Worm (Caenorhabditis elegans) whole organism, young adult: ENCODE data around the gene xbx-1.

Experiments
- C17E4.6 ChIP-seq: fragments of 200-800 bp; sonication (Bioruptor generic); IDR thresholded peaks from 2 replicates; pipeline ENCODE4 v1.3.6; 2022; ENCODE audit warnings: missing genetic modification reagents, missing genetic modification characterization, missing compliant biosample characterization
- Y79H2A.3 ChIP-seq: fragments of 200-800 bp; sonication (Bioruptor generic); conservative IDR thresholded peaks from 2 replicates; pipeline ENCODE4 v1.3.6; 2022; ENCODE audit warnings: missing genetic modification reagents, missing genetic modification characterization, missing compliant biosample characterization
- aptf-2 ChIP-seq: fragments of 200-800 bp; sonication (Bioruptor generic); conservative IDR thresholded peaks from 2 replicates; pipeline ENCODE4 v1.3.6; 2022; ENCODE audit warnings: missing genetic modification reagents, missing genetic modification characterization, missing compliant biosample characterization
- attf-6 ChIP-seq: fragments of 200-800 bp; sonication (Bioruptor generic); IDR thresholded peaks from 2 replicates; pipeline ENCODE4 v1.3.6; 2022; ENCODE audit warnings: missing genetic modification reagents, missing genetic modification characterization, missing compliant biosample characterization
- ceh-27 ChIP-seq: fragments of 200-800 bp; sonication (Bioruptor generic); optimal IDR thresholded peaks from 2 replicates; lab custom pipeline; 2018; ENCODE audit warnings: mild to moderate bottlenecking, missing genetic modification characterization, moderate library complexity, missing compliant biosample characterization
- lin-54 ChIP-seq: fragments of 200-800 bp; sonication (Bioruptor generic); optimal IDR thresholded peaks from 2 replicates; lab custom pipeline; 2018; ENCODE audit warnings: mild to moderate bottlenecking, missing genetic modification characterization, missing compliant biosample characterization
- mel-28 ChIP-seq: sonication (generic microtip); optimal IDR thresholded peaks from 2 replicates; lab custom pipeline; 2016; ENCODE audit warnings: borderline replicate concordance, mild to moderate bottlenecking, missing genetic modification characterization, missing compliant biosample characterization
- nhr-120 ChIP-seq: fragments of 200-800 bp; sonication (Bioruptor generic); IDR thresholded peaks from 2 replicates; pipeline ENCODE4 v1.3.6; 2022; ENCODE audit warnings: missing genetic modification characterization, missing compliant biosample characterization
- pbrm-1 ChIP-seq: fragments of 200-800 bp; sonication (Bioruptor generic); IDR thresholded peaks from 2 replicates; pipeline ENCODE4 v1.3.6; 2022; ENCODE audit warnings: missing genetic modification reagents, missing genetic modification characterization, missing compliant biosample characterization
- pha-4 ChIP-seq: fragments of 150-350 bp; sonication (generic microtip); optimal IDR thresholded peaks from 2 replicates; lab custom pipeline; 2014; ENCODE audit warnings: missing biosample characterization, missing genetic modification reagents, missing genetic modification characterization
- snpc-1.3 ChIP-seq: sonication (generic microtip); optimal IDR thresholded peaks from 2 replicates; lab custom pipeline; 2017; ENCODE audit warnings: missing genetic modification characterization, mild to moderate bottlenecking, missing compliant biosample characterization, antibody characterized with exemption, moderate library complexity, missing genotype, missing genetic modification reagents; ENCODE audit not compliant: insufficient read depth
- snpc-4 ChIP-seq, 5 experiments: fragments of 150-350 bp in 1 of 5; sonication (generic microtip) in 4 of 5; optimal IDR thresholded peaks; 2 replicates each; lab custom pipeline; 2014 to 2018; ENCODE audit warnings: missing genetic modification characterization in 5 of 5, missing biosample characterization in 3 of 5, antibody characterized with exemption in 2 of 5, mild to moderate bottlenecking in 2 of 5, missing compliant biosample characterization in 2 of 5, missing genotype in 2 of 5, moderate library complexity in 2 of 5, missing genetic modification reagents in 1 of 5

ce11 chrV:15001536-15001935 is 21.5 kb downstream of the xbx-1 start:
- no peak for TF ChIP-seq lin-54 (GFP tag; lab: Kevin White, UChicago)
- no peak for TF ChIP-seq aptf-2 (GFP tag; lab: Robert Waterston, UW)
- no peak for TF ChIP-seq ceh-27
- TF ChIP-seq snpc-4 (GFP tag; optimal IDR thresholded peaks at IDR 0.05; lab: Kevin White, UChicago): no peak
- no peak for TF ChIP-seq snpc-4 (tag; optimal IDR thresholded peaks at IDR 0.05; lab: Kevin White, UChicago)
- no peak for TF ChIP-seq mel-28 (tag; lab: Kevin White, UChicago)
- TF ChIP-seq C17E4.6 (GFP tag; lab: Robert Waterston, UW): no peak
- no peak for TF ChIP-seq Y79H2A.3 (GFP tag; lab: Robert Waterston, UW)
- no peak for TF ChIP-seq pha-4 (tag; lab: Kevin White, UChicago)
- no peak for TF ChIP-seq pbrm-1 (GFP tag; lab: Robert Waterston, UW)
- no peak for TF ChIP-seq snpc-1.3
- TF ChIP-seq nhr-120: no peak
- TF ChIP-seq attf-6 (GFP tag; lab: Robert Waterston, UW): peak; percentile 35; the same call in 1 of the 2 replicates
